Worm (Caenorhabditis elegans) whole organism, late embryonic: ENCODE data around the gene Y45F3A.8.

Experiments used
- C08G9.2 ChIP-seq: sonication (generic microtip); optimal IDR thresholded peaks from 2 replicates; lab custom pipeline; 2016; ENCODE audit warnings: mild to moderate bottlenecking, missing genetic modification characterization, moderate library complexity, missing compliant biosample characterization
- F13H6.1 ChIP-seq: sonication (generic microtip); optimal IDR thresholded peaks from 2 replicates; lab custom pipeline; 2016; ENCODE audit warnings: missing genetic modification characterization, missing compliant biosample characterization
- K02D7.2 ChIP-seq: sonication (generic microtip); optimal IDR thresholded peaks from 2 replicates; lab custom pipeline; 2017; ENCODE audit warnings: mild to moderate bottlenecking, missing genetic modification characterization, missing compliant biosample characterization
- T23F11.4 ChIP-seq: fragments of 200-800 bp; sonication (Bioruptor generic); optimal IDR thresholded peaks from 2 replicates; lab custom pipeline; 2018; ENCODE audit warnings: mild to moderate bottlenecking, missing genetic modification characterization, missing compliant biosample characterization
- Y22D7AL.16 ChIP-seq: sonication (generic microtip); optimal IDR thresholded peaks from 2 replicates; lab custom pipeline; 2016; ENCODE audit warnings: missing genetic modification characterization, missing compliant biosample characterization
- ama-1 ChIP-seq: fragments of 150-350 bp; optimal IDR thresholded peaks from 2 replicates; lab custom pipeline; 2014
- ceh-14 ChIP-seq: sonication (generic microtip); optimal IDR thresholded peaks from 2 replicates; lab custom pipeline; 2016; ENCODE audit warnings: missing genotype, missing genetic modification characterization, missing compliant biosample characterization
- ceh-18 ChIP-seq: sonication (generic microtip); optimal IDR thresholded peaks from 2 replicates; lab custom pipeline; 2016; ENCODE audit warnings: missing genetic modification characterization, missing compliant biosample characterization
- ceh-2 ChIP-seq: sonication (generic microtip); optimal IDR thresholded peaks from 2 replicates; lab custom pipeline; 2016; ENCODE audit warnings: missing genotype, missing genetic modification characterization, missing compliant biosample characterization
- ceh-30 ChIP-seq: fragments of 150-350 bp; optimal IDR thresholded peaks from 2 replicates; lab custom pipeline; 2014; ENCODE audit warnings: missing biosample characterization, missing genetic modification characterization
- ceh-31 ChIP-seq: sonication (generic microtip); optimal IDR thresholded peaks from 2 replicates; lab custom pipeline; 2016; ENCODE audit warnings: missing genetic modification characterization, missing compliant biosample characterization
- ceh-6 ChIP-seq: fragments of 200-800 bp; sonication (Bioruptor generic); optimal IDR thresholded peaks from 2 replicates; lab custom pipeline; 2018; ENCODE audit warnings: mild to moderate bottlenecking, missing genetic modification characterization, missing compliant biosample characterization
- ceh-9 ChIP-seq: sonication (generic microtip); optimal IDR thresholded peaks from 2 replicates; lab custom pipeline; 2016; ENCODE audit warnings: mild to moderate bottlenecking, missing genetic modification characterization, inconsistent platforms, missing compliant biosample characterization
- che-1 ChIP-seq: sonication (generic microtip); optimal IDR thresholded peaks from 2 replicates; lab custom pipeline; 2016; ENCODE audit warnings: mild to moderate bottlenecking, missing genetic modification characterization, missing compliant biosample characterization
- elt-2 ChIP-seq: sonication (generic microtip); optimal IDR thresholded peaks from 2 replicates; lab custom pipeline; 2016; ENCODE audit warnings: missing genetic modification reagents, missing genetic modification characterization, missing compliant biosample characterization
- elt-4 ChIP-seq: sonication (generic microtip); optimal IDR thresholded peaks from 2 replicates; lab custom pipeline; 2016; ENCODE audit warnings: missing genetic modification characterization, missing compliant biosample characterization
- ets-4 ChIP-seq: sonication (generic microtip); optimal IDR thresholded peaks from 2 replicates; lab custom pipeline; 2016; ENCODE audit warnings: missing genetic modification characterization, missing compliant biosample characterization
- eyg-1 ChIP-seq: sonication (generic microtip); optimal IDR thresholded peaks from 2 replicates; lab custom pipeline; 2016; ENCODE audit warnings: missing genotype, missing genetic modification characterization, missing compliant biosample characterization
- fkh-6 ChIP-seq: sonication (generic microtip); optimal IDR thresholded peaks from 2 replicates; lab custom pipeline; 2016; ENCODE audit warnings: missing genetic modification characterization, missing compliant biosample characterization
- gmeb-2 ChIP-seq: sonication (generic microtip); optimal IDR thresholded peaks from 2 replicates; lab custom pipeline; 2016; ENCODE audit warnings: missing genetic modification characterization, inconsistent platforms, missing compliant biosample characterization
- hlh-13 ChIP-seq: fragments of 200-800 bp; sonication (Bioruptor generic); optimal IDR thresholded peaks from 2 replicates; lab custom pipeline; 2018; ENCODE audit warnings: mild to moderate bottlenecking, missing genetic modification characterization, missing compliant biosample characterization
- hlh-15 ChIP-seq: sonication (generic microtip); optimal IDR thresholded peaks from 2 replicates; lab custom pipeline; 2016; ENCODE audit warnings: missing genetic modification characterization, missing compliant biosample characterization
- hlh-30 ChIP-seq: sonication (generic microtip); optimal IDR thresholded peaks from 2 replicates; lab custom pipeline; 2017; ENCODE audit warnings: antibody characterized with exemption, missing genetic modification characterization, missing compliant biosample characterization; ENCODE audit not compliant: insufficient read depth
- hlh-6 ChIP-seq: sonication (generic microtip); optimal IDR thresholded peaks from 2 replicates; lab custom pipeline; 2016; ENCODE audit warnings: missing genotype, missing genetic modification characterization, missing compliant biosample characterization
- hlh-8 ChIP-seq: sonication (generic microtip); optimal IDR thresholded peaks from 2 replicates; lab custom pipeline; 2016; ENCODE audit warnings: missing genotype, missing genetic modification characterization, missing compliant biosample characterization
- lin-11 ChIP-seq: fragments of 200-800 bp; sonication (Bioruptor generic); optimal IDR thresholded peaks from 2 replicates; lab custom pipeline; 2018; ENCODE audit warnings: mild to moderate bottlenecking, missing genetic modification characterization, missing compliant biosample characterization
- madf-2 ChIP-seq: sonication (generic microtip); optimal IDR thresholded peaks from 2 replicates; lab custom pipeline; 2017; ENCODE audit warnings: missing genetic modification characterization, missing compliant biosample characterization
- mec-3 ChIP-seq: sonication (generic microtip); optimal IDR thresholded peaks from 2 replicates; lab custom pipeline; 2016; ENCODE audit warnings: borderline replicate concordance, missing genetic modification characterization, missing compliant biosample characterization
- nfya-1 ChIP-seq: sonication (generic microtip); optimal IDR thresholded peaks from 2 replicates; lab custom pipeline; 2017; ENCODE audit warnings: missing genetic modification characterization, mild to moderate bottlenecking, missing compliant biosample characterization, antibody characterized with exemption, moderate library complexity
- nhr-232 ChIP-seq: sonication (generic microtip); optimal IDR thresholded peaks from 2 replicates; lab custom pipeline; 2016; ENCODE audit warnings: missing genetic modification characterization, missing compliant biosample characterization
- npax-4 ChIP-seq: sonication (generic microtip); optimal IDR thresholded peaks from 2 replicates; lab custom pipeline; 2016; ENCODE audit warnings: missing genetic modification characterization, missing compliant biosample characterization
- pag-3 ChIP-seq: sonication (generic microtip); optimal IDR thresholded peaks from 2 replicates; lab custom pipeline; 2016; ENCODE audit warnings: missing compliant biosample characterization, missing genetic modification characterization, borderline replicate concordance
- pha-4 ChIP-seq: fragments of 150-350 bp; optimal IDR thresholded peaks from 2 replicates; lab custom pipeline; 2018; ENCODE audit warnings: missing biosample characterization, missing genetic modification reagents, missing genetic modification characterization
- pqm-1 ChIP-seq: sonication (generic microtip); optimal IDR thresholded peaks from 2 replicates; lab custom pipeline; 2016; ENCODE audit warnings: missing genetic modification characterization, missing compliant biosample characterization
- rnt-1 ChIP-seq: sonication (generic microtip); optimal IDR thresholded peaks from 2 replicates; lab custom pipeline; 2016; ENCODE audit warnings: missing genetic modification characterization, missing compliant biosample characterization
- sdc-2 ChIP-seq: sonication (generic microtip); optimal IDR thresholded peaks from 2 replicates; lab custom pipeline; 2016; ENCODE audit warnings: missing genotype, missing genetic modification characterization, missing compliant biosample characterization
- tbx-2 ChIP-seq: sonication (generic microtip); optimal IDR thresholded peaks from 2 replicates; lab custom pipeline; 2016; ENCODE audit warnings: missing genetic modification characterization, missing compliant biosample characterization
- tbx-7 ChIP-seq: sonication (generic microtip); optimal IDR thresholded peaks from 2 replicates; lab custom pipeline; 2016; ENCODE audit warnings: missing genotype, missing genetic modification characterization, missing compliant biosample characterization
- ttx-3 ChIP-seq: sonication (generic microtip); optimal IDR thresholded peaks from 2 replicates; lab custom pipeline; 2016; ENCODE audit warnings: missing genetic modification reagents, missing genetic modification characterization, missing compliant biosample characterization
- unc-42 ChIP-seq: sonication (generic microtip); optimal IDR thresholded peaks from 2 replicates; lab custom pipeline; 2016; ENCODE audit warnings: missing genotype, missing genetic modification characterization, missing compliant biosample characterization
- unc-55 ChIP-seq: sonication (generic microtip); optimal IDR thresholded peaks from 2 replicates; lab custom pipeline; 2017; ENCODE audit warnings: missing biosample characterization, missing genetic modification reagents, missing genetic modification characterization
- unc-86 ChIP-seq: sonication (generic microtip); optimal IDR thresholded peaks from 2 replicates; lab custom pipeline; 2016; ENCODE audit warnings: missing genetic modification characterization, missing compliant biosample characterization
- zip-5 ChIP-seq: sonication (generic microtip); optimal IDR thresholded peaks from 2 replicates; lab custom pipeline; 2016; ENCODE audit warnings: missing genetic modification characterization, missing compliant biosample characterization
- ztf-16 ChIP-seq: sonication (generic microtip); optimal IDR thresholded peaks from 2 replicates; lab custom pipeline; 2017; ENCODE audit warnings: missing genetic modification characterization, missing compliant biosample characterization

Gene Y45F3A.8

ce11 chrIII:10599699-10600098 lies 7.1 kb upstream of the Y45F3A.8 start:
- TF ChIP-seq ceh-31 (peak; percentile 45), unc-42 (peak; percentile 34), hlh-30 (peak; percentile 98), hlh-13 (no peak), ceh-18 (tag; lab: Kevin White, UChicago) (peak; percentile 5), ceh-14 (tag; lab: Kevin White, UChicago) (peak; percentile 4), nfya-1 (tag; lab: Kevin White, UChicago) (peak; percentile 11), C08G9.2 (tag; lab: Kevin White, UChicago) (no peak)
- TF ChIP-seq, all 69 proteins: peak for 6

ce11 chrIII:10596387-10596786 lies 3.8 kb upstream of the Y45F3A.8 start, which contains the start of gene Y39A1A.3:
TSS of gene Y39A1A.3 (minus strand) at chrIII:10596487.
- TF ChIP-seq hlh-6 (no peak), rnt-1 (no peak), F13H6.1 (tag; lab: Kevin White, UChicago) (no peak), pqm-1 (tag; lab: Kevin White, UChicago) (no peak), npax-4 (tag; lab: Kevin White, UChicago) (no peak), ama-1 (lab: Kevin White, UChicago) (no peak), ceh-6 (no peak), tbx-2 (tag; lab: Kevin White, UChicago) (no peak), ceh-30 (tag; lab: Kevin White, UChicago) (no peak), hlh-15 (tag; lab: Kevin White, UChicago) (no peak), elt-2 (no peak), che-1 (tag; lab: Kevin White, UChicago) (no peak), K02D7.2 (no peak), tbx-7 (no peak), C08G9.2 (tag; lab: Kevin White, UChicago) (no peak), hlh-8 (tag; lab: Kevin White, UChicago) (no peak), ceh-2 (no peak), mec-3 (tag; lab: Kevin White, UChicago) (no peak), lin-11 (tag; lab: Kevin White, UChicago) (no peak), fkh-6 (no peak)

ce11 chrIII:10595066-10595465 lies 2.4 kb upstream of the Y45F3A.8 start, which contains the start of gene Y45F3A.9:
TSS of gene Y45F3A.9 (minus strand) at chrIII:10595166.
- TF ChIP-seq che-1 (tag; lab: Kevin White, UChicago) = no peak
- no peak for TF ChIP-seq nfya-1 (tag; lab: Kevin White, UChicago)
- no peak for TF ChIP-seq mec-3 (tag; lab: Kevin White, UChicago)
- no peak for TF ChIP-seq gmeb-2
- TF ChIP-seq unc-42 = no peak
- no peak for TF ChIP-seq Y22D7AL.16
- TF ChIP-seq pag-3 (tag; lab: Kevin White, UChicago) = no peak
- TF ChIP-seq hlh-15 (tag; lab: Kevin White, UChicago) = no peak
- no peak for TF ChIP-seq C08G9.2 (tag; lab: Kevin White, UChicago)
- no peak for TF ChIP-seq elt-4 (tag; lab: Kevin White, UChicago)
- no peak for TF ChIP-seq ceh-2
- TF ChIP-seq ceh-9 (tag; lab: Kevin White, UChicago) = no peak
- no peak for TF ChIP-seq elt-2
- TF ChIP-seq ets-4 (tag; lab: Kevin White, UChicago) = no peak
- no peak for TF ChIP-seq ama-1 (lab: Kevin White, UChicago)
- TF ChIP-seq fkh-6 = no peak
- TF ChIP-seq ztf-16 (tag; lab: Kevin White, UChicago) = no peak
- no peak for TF ChIP-seq zip-5 (tag; lab: Kevin White, UChicago)
- no peak for TF ChIP-seq pqm-1 (tag; lab: Kevin White, UChicago)
- TF ChIP-seq, all 69 proteins: peak for 0

- TF ChIP-seq madf-2 (no peak), pqm-1 (tag; lab: Kevin White, UChicago) (no peak), ceh-30 (tag; lab: Kevin White, UChicago) (no peak), hlh-30 (no peak), unc-55 (GFP tag; lab: Kevin White, UChicago) (no peak), hlh-15 (tag; lab: Kevin White, UChicago) (no peak), nhr-232 (tag; lab: Kevin White, UChicago) (no peak), ceh-2 (no peak), ttx-3 (tag; lab: Kevin White, UChicago) (no peak), sdc-2 (no peak), unc-86 (tag; lab: Kevin White, UChicago) (no peak), zip-5 (tag; lab: Kevin White, UChicago) (no peak), T23F11.4 (GFP tag; lab: Kevin White, UChicago) (no peak), lin-11 (tag; lab: Kevin White, UChicago) (no peak), F13H6.1 (tag; lab: Kevin White, UChicago) (no peak), eyg-1 (no peak), pha-4 (tag; lab: Kevin White, UChicago) (no peak)
Measured at ce11 chrIII:10592074-10592473, 555 bp downstream of the Y45F3A.8 start.
